Fruit fly (Drosophila melanogaster): ENCODE results near the gene CycH.

The CycH gene

DNA sequence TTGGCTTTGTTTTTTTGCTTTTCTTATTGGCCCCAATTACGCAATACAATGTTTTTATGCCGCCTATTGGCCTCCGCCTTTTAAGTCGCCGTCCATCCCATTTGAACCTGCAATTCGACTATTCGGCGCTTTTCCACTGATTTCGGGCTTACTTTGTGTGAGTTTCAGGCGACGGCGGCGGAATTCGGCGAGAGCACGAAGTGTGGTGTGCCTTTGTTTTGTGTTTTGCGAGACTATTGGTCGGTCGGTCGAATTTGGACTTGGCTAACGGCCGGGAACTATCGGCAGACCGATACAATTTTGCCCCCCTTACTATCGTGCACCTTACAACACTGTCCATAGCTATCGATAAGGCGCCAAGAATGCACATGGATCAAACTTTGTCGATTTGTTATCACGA is 19.3 kb downstream of the CycH start, which contains the start of gene P5CDh1 (continued):
- TF ChIP-seq corto (GFP tag; optimal IDR thresholded peaks at IDR 0.05) = no peak
- TF ChIP-seq maf-S (GFP tag; optimal IDR thresholded peaks at IDR 0.05) = peak; percentile 2
- TF ChIP-seq mam (GFP tag; optimal IDR thresholded peaks at IDR 0.05) = peak; percentile 60
- peak; percentile 78 for TF ChIP-seq inv (GFP tag; IDR thresholded peaks at IDR 0.05; ENCODE audit: partially characterized antibody)
- 0 out of 3 replicates have a peak, but pooled peaks have one; percentile 44 for TF ChIP-seq CG6175 (GFP tag; IDR thresholded peaks at IDR 0.05)
- peak; percentile 62 for TF ChIP-seq lab (GFP tag; optimal IDR thresholded peaks at IDR 0.05)
- no peak for TF ChIP-seq gsb (GFP tag; IDR thresholded peaks at IDR 0.05)
- TF ChIP-seq Xrp1 (GFP tag; IDR thresholded peaks at IDR 0.05) = peak; percentile 26; the same call in 1 of the 2 replicates
- no peak for TF ChIP-seq ham (GFP tag; IDR thresholded peaks at IDR 0.05)
- no peak for TF ChIP-seq CG10462 (GFP tag; optimal IDR thresholded peaks at IDR 0.05)
- TF ChIP-seq cg (GFP tag; optimal IDR thresholded peaks at IDR 0.05) = peak; percentile 41
- TF ChIP-seq gro (GFP tag; optimal IDR thresholded peaks at IDR 0.05) = peak; percentile 54
- TF ChIP-seq CG30431 (GFP tag; optimal IDR thresholded peaks at IDR 0.05) = no peak
- TF ChIP-seq CTCF (GFP tag; optimal IDR thresholded peaks at IDR 0.05) = peak; percentile 37
- TF ChIP-seq CG7987 (GFP tag; optimal IDR thresholded peaks at IDR 0.05) = peak; percentile 49
- TF ChIP-seq CG10267 (tag; optimal IDR thresholded peaks at IDR 0.05) = peak; percentile 95
- no peak for TF ChIP-seq tup (GFP tag; optimal IDR thresholded peaks at IDR 0.05)
- TF ChIP-seq CG11560 (tag; IDR thresholded peaks at IDR 0.05) = no peak
- peak; percentile 48; the same call in 1 of the 2 replicates for TF ChIP-seq E2f1 (GFP tag; IDR thresholded peaks at IDR 0.05)
- no peak for TF ChIP-seq ara (GFP tag; IDR thresholded peaks at IDR 0.05)
- TF ChIP-seq mld (GFP tag; IDR thresholded peaks at IDR 0.05; ENCODE audit: partially characterized antibody) = peak; percentile 74; the same call in 1 of the 3 replicates
- TF ChIP-seq HmgD (GFP tag; optimal IDR thresholded peaks at IDR 0.05) = peak; percentile 10
- no peak for TF ChIP-seq disco-r (GFP tag; optimal IDR thresholded peaks at IDR 0.05)
- peak; percentile 3 for TF ChIP-seq CG7928 (GFP tag; optimal IDR thresholded peaks at IDR 0.05)
- TF ChIP-seq CG1233 (GFP tag; optimal IDR thresholded peaks at IDR 0.05) = peak; percentile 6
- no peak for TF ChIP-seq CG6683 (GFP tag; optimal IDR thresholded peaks at IDR 0.05)
- TF ChIP-seq Doc2 (GFP tag; IDR thresholded peaks at IDR 0.05) = no peak
- no peak for TF ChIP-seq CG17612 (GFP tag; IDR thresholded peaks at IDR 0.05)
- no peak for TF ChIP-seq sima (GFP tag; optimal IDR thresholded peaks at IDR 0.05)
- TF ChIP-seq ase (GFP tag; IDR thresholded peaks at IDR 0.05) = no peak
- peak; percentile 26 for TF ChIP-seq CrebB (tag; optimal IDR thresholded peaks at IDR 0.05)
- TF ChIP-seq Gug (GFP tag; IDR thresholded peaks at IDR 0.05) = peak; percentile 28; the same call in 1 of the 4 replicates
- TF ChIP-seq Awh (GFP tag; IDR thresholded peaks at IDR 0.05) = no peak
- TF ChIP-seq CG17568 (GFP tag; optimal IDR thresholded peaks at IDR 0.05) = no peak
- TF ChIP-seq chif (GFP tag; optimal IDR thresholded peaks at IDR 0.05) = no peak
- TF ChIP-seq ci (GFP tag; IDR thresholded peaks at IDR 0.05) = peak; percentile 77
- TF ChIP-seq CG11456 (GFP tag; IDR thresholded peaks at IDR 0.05) = peak; percentile 67; the same call in 2 of the 3 replicates
- no peak for TF ChIP-seq Hr39 (optimal IDR thresholded peaks at IDR 0.05)
- TF ChIP-seq Hsf (GFP tag; optimal IDR thresholded peaks at IDR 0.05) = peak; percentile 25
- peak; percentile 15 for TF ChIP-seq CG8089 (GFP tag; optimal IDR thresholded peaks at IDR 0.05)
- TF ChIP-seq Jarid2 (GFP tag; optimal IDR thresholded peaks at IDR 0.05) = peak; percentile 28
- peak; percentile 30 for TF ChIP-seq grau (tag; optimal IDR thresholded peaks at IDR 0.05)
- TF ChIP-seq Hr51 (GFP tag; optimal IDR thresholded peaks at IDR 0.05) = peak in 1 of 2 experiments; percentile 51
- peak; percentile 62 for TF ChIP-seq CG13894 (tag; optimal IDR thresholded peaks at IDR 0.05)
- TF ChIP-seq ewg (GFP tag; optimal IDR thresholded peaks at IDR 0.05) = peak; percentile 23
- no peak for TF ChIP-seq org-1 (GFP tag; optimal IDR thresholded peaks at IDR 0.05)
- TF ChIP-seq tna (GFP tag; IDR thresholded peaks at IDR 0.05; ENCODE audit: partially characterized antibody) = peak; percentile 85
- no peak for TF ChIP-seq ac (GFP tag; optimal IDR thresholded peaks at IDR 0.05)
- no peak for TF ChIP-seq CG15696 (tag; optimal IDR thresholded peaks at IDR 0.05)
- TF ChIP-seq tll (GFP tag; optimal IDR thresholded peaks at IDR 0.05) = no peak
- no peak for TF ChIP-seq zf30C (GFP tag; optimal IDR thresholded peaks at IDR 0.05)

Measured in whole organism, embryonic.